Worm (Caenorhabditis elegans) whole organism, L2 larva: ENCODE measurements around the gene Y41D4B.4.

Source experiments
- dmd-4 ChIP-seq: sonication (generic microtip); optimal IDR thresholded peaks from 2 replicates; lab custom pipeline; 2017; ENCODE audit warnings: missing biosample characterization, missing genetic modification characterization
- fos-1 ChIP-seq: fragments of 150-350 bp; optimal IDR thresholded peaks from 2 replicates; lab custom pipeline; 2014; ENCODE audit warnings: missing biosample characterization, missing genetic modification characterization

DNA sequence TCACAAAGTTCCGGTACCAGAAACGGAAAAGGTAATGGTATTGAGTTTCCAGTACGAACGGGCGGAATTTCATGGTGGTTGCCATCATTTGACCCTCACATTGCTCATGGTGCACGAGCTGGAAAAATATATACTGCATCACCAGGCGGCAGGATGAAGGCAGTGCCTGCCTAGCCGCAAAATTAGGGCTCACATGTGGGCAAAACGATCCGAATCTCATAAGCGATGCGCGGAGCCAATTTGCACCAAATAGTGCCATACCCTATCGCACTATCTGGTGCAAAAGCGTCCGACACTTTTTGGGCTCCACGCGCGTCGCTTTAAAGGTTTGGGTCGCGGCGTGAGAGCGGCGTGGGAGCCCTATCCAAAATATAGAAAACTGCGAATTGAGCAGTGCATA, 19.3 kb downstream of the Y41D4B.4 start:
- TF ChIP-seq fos-1 (tag; lab: Kevin White, UChicago) (no peak), dmd-4 (tag; lab: Kevin White, UChicago) (no peak)
